Fruit fly (Drosophila melanogaster) S2 (cell line): ENCODE measurements around the gene CG2701.

Source experiments
- CG8478 ChIP-seq: fragments of >200 bp; optimal IDR thresholded peaks from 2 replicates; lab custom pipeline; 2018
- CTCF ChIP-seq, 2 experiments: fragments of >200 bp; optimal IDR thresholded peaks; 2 replicates each; lab custom pipeline; 2018

- TF ChIP-seq CTCF (optimal IDR thresholded peaks at IDR 0.05; lab: Kevin White, UChicago) (no peak), CG8478 (lab: Kevin White, UChicago) (no peak)
Observed at dm6 chrX:2765440-2765839, 45.3 kb upstream of the CG2701 start.
